Worm (Caenorhabditis elegans): ENCODE data around the gene T26E4.3.

DNA sequence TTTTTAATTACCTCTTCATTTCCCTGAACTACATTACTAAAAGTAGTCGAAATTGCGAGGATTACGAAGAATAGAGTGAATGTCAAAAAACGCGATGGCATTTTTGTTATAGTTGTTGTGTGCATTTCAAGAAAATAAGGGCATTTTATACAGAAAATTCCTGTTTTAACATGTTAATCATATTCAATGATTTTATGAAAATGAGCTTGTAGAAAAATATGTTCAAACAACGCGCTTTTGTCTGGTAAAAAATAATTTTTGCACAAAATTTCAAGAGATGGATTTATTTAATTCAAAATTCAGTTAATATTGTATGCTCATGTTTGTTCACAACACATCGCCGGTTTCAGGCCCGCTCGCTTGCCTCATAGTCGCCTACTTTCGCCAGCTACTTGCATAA lies 15.5 kb downstream of the T26E4.3 start, which contains the start of gene T26E4.10:
- no peak for TF ChIP-seq egl-27 (tag; optimal IDR thresholded peaks at IDR 0.05)
- TF ChIP-seq lsy-2 (tag; optimal IDR thresholded peaks at IDR 0.05), result no peak
- TF ChIP-seq alr-1 (tag; optimal IDR thresholded peaks at IDR 0.05), result no peak
- no peak for TF ChIP-seq nhr-6 (tag; optimal IDR thresholded peaks at IDR 0.05)
- TF ChIP-seq unc-39 (tag; optimal IDR thresholded peaks at IDR 0.05), result no peak
- no peak for TF ChIP-seq mdl-1 (tag; optimal IDR thresholded peaks at IDR 0.05)
- TF ChIP-seq aly-2 (tag; optimal IDR thresholded peaks at IDR 0.05), result no peak
- no peak for TF ChIP-seq nhr-77 (tag; optimal IDR thresholded peaks at IDR 0.05)
- TF ChIP-seq ztf-11 (tag; optimal IDR thresholded peaks at IDR 0.05), result no peak
- TF ChIP-seq elt-1 (tag; optimal IDR thresholded peaks at IDR 0.05), result no peak
- no peak for TF ChIP-seq nhr-11 (tag; optimal IDR thresholded peaks at IDR 0.05)

Data from whole organism, L2 larva.